Worm (Caenorhabditis elegans) whole organism, L2 larva: Measurements from ENCODE around the gene sto-5.

Experiments used
- C34F6.9 ChIP-seq: fragments of 150-350 bp; optimal IDR thresholded peaks from 2 replicates; lab custom pipeline; 2014; ENCODE audit warnings: missing biosample characterization, missing genetic modification characterization
- F13H6.1 ChIP-seq: sonication (generic microtip); optimal IDR thresholded peaks from 2 replicates; lab custom pipeline; 2016; ENCODE audit warnings: missing genetic modification characterization, missing compliant biosample characterization
- Y55F3AM.14 ChIP-seq: fragments of 200-800 bp; sonication (Bioruptor generic); optimal IDR thresholded peaks from 2 replicates; lab custom pipeline; 2018; ENCODE audit warnings: mild to moderate bottlenecking, missing genetic modification characterization, missing compliant biosample characterization
- alr-1 ChIP-seq: fragments of 150-350 bp; optimal IDR thresholded peaks from 2 replicates; lab custom pipeline; 2014; ENCODE audit warnings: missing biosample characterization, missing genetic modification characterization
- aly-2 ChIP-seq: fragments of 150-350 bp; optimal IDR thresholded peaks from 2 replicates; lab custom pipeline; 2014; ENCODE audit warnings: missing biosample characterization, missing genetic modification characterization
- ceh-16 ChIP-seq: fragments of 150-350 bp; optimal IDR thresholded peaks from 2 replicates; lab custom pipeline; 2014; ENCODE audit warnings: missing biosample characterization, missing genetic modification characterization
- ceh-82 ChIP-seq: fragments of 150-350 bp; optimal IDR thresholded peaks from 2 replicates; lab custom pipeline; 2014; ENCODE audit warnings: missing biosample characterization, missing genetic modification characterization
- crh-2 ChIP-seq: sonication (generic microtip); optimal IDR thresholded peaks from 2 replicates; lab custom pipeline; 2017; ENCODE audit warnings: missing biosample characterization, missing genetic modification characterization
- dmd-4 ChIP-seq: sonication (generic microtip); optimal IDR thresholded peaks from 2 replicates; lab custom pipeline; 2017; ENCODE audit warnings: missing biosample characterization, missing genetic modification characterization
- egl-27 ChIP-seq: sonication (generic microtip); optimal IDR thresholded peaks from 3 replicates; lab custom pipeline; 2017; ENCODE audit warnings: missing biosample characterization, missing genetic modification reagents, missing genetic modification characterization
- fos-1 ChIP-seq: fragments of 150-350 bp; optimal IDR thresholded peaks from 2 replicates; lab custom pipeline; 2014; ENCODE audit warnings: missing biosample characterization, missing genetic modification characterization
- gmeb-1 ChIP-seq: fragments of 150-350 bp; optimal IDR thresholded peaks from 2 replicates; lab custom pipeline; 2014; ENCODE audit warnings: missing biosample characterization, missing genetic modification characterization
- lin-11 ChIP-seq: fragments of 150-350 bp; sonication (generic microtip); optimal IDR thresholded peaks from 2 replicates; lab custom pipeline; 2014; ENCODE audit warnings: missing biosample characterization, missing genetic modification characterization, inconsistent platforms, mixed read lengths
- lin-13 ChIP-seq: fragments of 150-350 bp; optimal IDR thresholded peaks from 2 replicates; lab custom pipeline; 2014; ENCODE audit warnings: missing biosample characterization, missing genetic modification reagents, missing genetic modification characterization
- lin-39 ChIP-seq: fragments of 150-350 bp; optimal IDR thresholded peaks from 2 replicates; lab custom pipeline; 2014; ENCODE audit warnings: missing biosample characterization, missing genetic modification reagents, missing genetic modification characterization
- lsy-2 ChIP-seq, 2 experiments: fragments of 150-350 bp in 1 of 2; sonication (generic microtip) in 1 of 2; optimal IDR thresholded peaks; 2 replicates each; lab custom pipeline; 2014 to 2017; ENCODE audit warnings: missing biosample characterization in 2 of 2, missing genetic modification characterization in 2 of 2
- mab-5 ChIP-seq: fragments of 150-350 bp; optimal IDR thresholded peaks from 2 replicates; lab custom pipeline; 2014; ENCODE audit warnings: missing biosample characterization, missing genetic modification characterization
- mdl-1 ChIP-seq, 2 experiments: fragments of 150-350 bp in 1 of 2; sonication (generic microtip) in 1 of 2; optimal IDR thresholded peaks; 2 replicates each; lab custom pipeline; 2017; ENCODE audit warnings: missing biosample characterization in 2 of 2, missing genetic modification characterization in 2 of 2
- nhr-10 ChIP-seq: sonication (generic microtip); optimal IDR thresholded peaks from 2 replicates; lab custom pipeline; 2017; ENCODE audit warnings: missing biosample characterization, missing genetic modification characterization
- nhr-129 ChIP-seq: fragments of 150-350 bp; optimal IDR thresholded peaks from 2 replicates; lab custom pipeline; 2014; ENCODE audit warnings: missing biosample characterization, missing genetic modification characterization
- nhr-23 ChIP-seq: fragments of 150-350 bp; optimal IDR thresholded peaks from 2 replicates; lab custom pipeline; 2014; ENCODE audit warnings: missing biosample characterization, missing genetic modification reagents, missing genetic modification characterization
- nhr-237 ChIP-seq: fragments of 150-350 bp; optimal IDR thresholded peaks from 2 replicates; lab custom pipeline; 2014; ENCODE audit warnings: missing biosample characterization, missing genetic modification characterization
- nhr-25 ChIP-seq: fragments of 150-350 bp; sonication (generic microtip); optimal IDR thresholded peaks from 3 replicates; lab custom pipeline; 2014; ENCODE audit warnings: missing biosample characterization, missing genetic modification characterization
- nhr-77 ChIP-seq: fragments of 150-350 bp; optimal IDR thresholded peaks from 2 replicates; lab custom pipeline; 2014; ENCODE audit warnings: missing biosample characterization, missing genetic modification characterization
- peb-1 ChIP-seq: fragments of 150-350 bp; optimal IDR thresholded peaks from 2 replicates; lab custom pipeline; 2014; ENCODE audit warnings: missing biosample characterization, missing genetic modification characterization
- sem-4 ChIP-seq: fragments of 150-350 bp; optimal IDR thresholded peaks from 2 replicates; lab custom pipeline; 2014; ENCODE audit warnings: missing biosample characterization, missing genetic modification reagents, missing genetic modification characterization
- skn-1 ChIP-seq: sonication (generic microtip); optimal IDR thresholded peaks from 2 replicates; lab custom pipeline; 2017; ENCODE audit warnings: missing biosample characterization, missing genetic modification characterization
- sma-9 ChIP-seq, 2 experiments: fragments of 150-350 bp in 1 of 2; sonication (generic microtip) in 1 of 2; optimal IDR thresholded peaks; 2 replicates each; lab custom pipeline; 2014 to 2016; ENCODE audit warnings: missing genetic modification characterization in 2 of 2, mild to moderate bottlenecking in 1 of 2, missing biosample characterization in 1 of 2, missing compliant biosample characterization in 1 of 2, missing genetic modification reagents in 1 of 2, moderate library complexity in 1 of 2
- snpc-4 ChIP-seq: fragments of 150-350 bp; optimal IDR thresholded peaks from 2 replicates; lab custom pipeline; 2014; ENCODE audit warnings: missing biosample characterization, missing genetic modification characterization
- unc-55 ChIP-seq: fragments of 150-350 bp; sonication (generic microtip); optimal IDR thresholded peaks from 3 replicates; lab custom pipeline; 2014; ENCODE audit warnings: missing biosample characterization, missing genetic modification reagents, missing genetic modification characterization
- zag-1 ChIP-seq: fragments of 150-350 bp; optimal IDR thresholded peaks from 2 replicates; lab custom pipeline; 2014; ENCODE audit warnings: missing biosample characterization, missing genetic modification characterization
- ztf-11 ChIP-seq: sonication (generic microtip); optimal IDR thresholded peaks from 2 replicates; lab custom pipeline; 2017; ENCODE audit warnings: missing biosample characterization, missing genetic modification characterization
- ztf-4 ChIP-seq: fragments of 150-350 bp; optimal IDR thresholded peaks from 2 replicates; lab custom pipeline; 2014; ENCODE audit warnings: missing biosample characterization, missing genetic modification characterization

The sto-5 gene

DNA sequence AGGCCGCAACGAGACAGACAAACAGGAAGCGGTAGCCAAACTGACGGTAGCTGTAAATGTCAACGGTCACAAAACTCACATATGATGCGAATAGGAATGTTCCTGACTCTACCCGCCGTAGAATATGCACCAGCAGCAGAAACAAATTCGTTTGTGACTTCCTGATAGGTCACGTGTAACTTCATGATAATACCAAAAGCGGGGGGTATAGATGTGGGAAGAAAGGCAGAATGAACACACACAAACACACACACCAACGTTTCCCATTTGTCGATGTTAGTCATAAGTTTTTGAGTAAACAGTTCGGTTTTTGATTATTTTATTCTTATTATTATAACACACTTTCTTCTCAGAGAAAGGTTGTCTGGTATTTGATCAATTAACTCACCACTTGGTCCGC, 12.1 kb downstream of the sto-5 start:
- TF ChIP-seq fos-1 (tag; lab: Kevin White, UChicago) = peak; percentile 38
- no peak for TF ChIP-seq dmd-4 (tag; lab: Kevin White, UChicago)
- TF ChIP-seq sma-9 (GFP tag; optimal IDR thresholded peaks at IDR 0.05; lab: Kevin White, UChicago) = peak; percentile 61
- no peak for TF ChIP-seq sma-9 (tag; optimal IDR thresholded peaks at IDR 0.05; lab: Kevin White, UChicago)
- TF ChIP-seq crh-2 (tag; lab: Kevin White, UChicago) = peak; percentile 32
- TF ChIP-seq F13H6.1 (tag; lab: Kevin White, UChicago) = peak; percentile 45
- TF ChIP-seq lin-39 (tag; lab: Kevin White, UChicago) = no peak
- TF ChIP-seq, all 48 proteins: peak for 4

DNA sequence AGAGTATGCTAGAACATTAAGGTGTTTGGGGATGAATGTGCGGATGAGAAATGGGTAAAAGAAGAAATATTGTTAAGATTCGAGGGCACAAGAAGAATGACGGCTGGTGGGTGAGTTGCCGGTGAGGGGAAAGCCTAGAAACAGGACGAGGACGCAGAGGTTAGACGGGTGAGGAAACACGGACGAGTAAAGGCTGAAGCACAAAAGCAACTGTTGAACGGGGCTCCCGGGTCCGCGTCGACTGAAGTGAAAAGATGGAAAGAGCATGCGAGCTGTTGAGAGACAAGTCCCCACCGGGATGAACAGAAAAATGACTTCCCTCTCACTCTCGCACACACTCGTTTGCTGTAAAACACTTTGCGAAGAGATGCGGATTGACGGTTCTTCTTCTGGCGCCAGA, 13.3 kb downstream of the sto-5 start:
- peak; percentile 12 for TF ChIP-seq sma-9 (GFP tag; optimal IDR thresholded peaks at IDR 0.05; lab: Kevin White, UChicago)
- no peak for TF ChIP-seq sma-9 (tag; optimal IDR thresholded peaks at IDR 0.05; lab: Kevin White, UChicago)
- TF ChIP-seq F13H6.1 (tag; lab: Kevin White, UChicago) = peak; percentile 50
- TF ChIP-seq mab-5 (tag; lab: Kevin White, UChicago) = no peak
- no peak for TF ChIP-seq snpc-4
- TF ChIP-seq, all 48 proteins: peak for 2

DNA sequence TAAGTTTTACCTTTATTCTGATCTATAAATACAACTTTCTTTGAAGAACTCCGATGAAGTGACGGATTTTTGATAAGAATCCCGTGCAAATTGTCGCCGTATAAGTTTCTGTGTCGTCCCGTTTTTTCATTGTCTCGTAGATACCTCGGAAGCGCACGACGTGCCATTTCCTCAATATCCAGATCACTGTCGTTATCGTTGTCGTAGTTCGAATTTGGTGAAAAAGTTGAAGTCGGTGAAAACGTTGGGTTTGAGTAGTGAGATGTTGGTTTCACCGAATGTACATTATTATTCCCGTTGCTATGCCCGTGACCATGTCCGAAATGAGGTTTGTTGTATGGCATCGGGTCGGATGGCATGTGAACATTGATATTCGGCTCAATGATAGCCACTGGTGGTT, 15.6 kb downstream of the sto-5 start:
- TF ChIP-seq sem-4 (tag; lab: Kevin White, UChicago) = no peak
- TF ChIP-seq alr-1 (tag; lab: Kevin White, UChicago) = no peak
- TF ChIP-seq lin-39 (tag; lab: Kevin White, UChicago) = no peak
- no peak for TF ChIP-seq lsy-2 (tag; optimal IDR thresholded peaks at IDR 0.05; lab: Kevin White, UChicago)
- TF ChIP-seq snpc-4 = no peak
- TF ChIP-seq lin-13 (GFP tag; lab: Kevin White, UChicago) = no peak
- TF ChIP-seq nhr-25 (tag; lab: Kevin White, UChicago) = no peak
- TF ChIP-seq mdl-1 (tag; optimal IDR thresholded peaks at IDR 0.05; lab: Kevin White, UChicago) = no peak
- TF ChIP-seq aly-2 (tag; lab: Kevin White, UChicago) = no peak
- no peak for TF ChIP-seq C34F6.9 (tag; lab: Kevin White, UChicago)
- no peak for TF ChIP-seq zag-1 (tag; lab: Kevin White, UChicago)
- no peak for TF ChIP-seq fos-1 (tag; lab: Kevin White, UChicago)
- no peak for TF ChIP-seq dmd-4 (tag; lab: Kevin White, UChicago)
- TF ChIP-seq ztf-11 = no peak
- TF ChIP-seq sma-9 (GFP tag; optimal IDR thresholded peaks at IDR 0.05; lab: Kevin White, UChicago) = no peak
- TF ChIP-seq sma-9 (tag; optimal IDR thresholded peaks at IDR 0.05; lab: Kevin White, UChicago) = no peak

DNA sequence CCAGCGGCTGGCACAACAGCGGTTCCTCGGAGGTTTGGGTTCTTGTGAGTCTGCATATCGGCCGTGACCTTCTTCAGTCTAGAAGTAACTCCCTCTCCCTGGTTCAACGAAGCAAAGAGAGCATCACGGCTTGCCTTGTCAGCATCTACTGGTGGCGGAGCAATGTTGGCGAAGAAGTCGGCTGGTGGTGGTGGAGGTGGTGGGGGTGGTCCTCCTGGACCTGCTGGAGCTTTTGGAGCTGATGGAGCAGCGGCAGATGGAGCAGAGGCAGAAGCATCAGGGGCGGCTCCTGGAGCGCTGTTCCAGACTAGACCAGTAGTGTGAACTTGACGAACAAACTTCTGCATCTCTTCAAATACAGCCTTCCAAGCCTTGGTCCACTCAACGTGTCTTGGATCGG, 16.7 kb downstream of the sto-5 start:
- TF ChIP-seq aly-2 (tag; lab: Kevin White, UChicago) (no peak), egl-27 (tag; lab: Kevin White, UChicago) (no peak), nhr-10 (no peak), nhr-23 (tag; lab: Kevin White, UChicago) (no peak), skn-1 (tag; lab: Kevin White, UChicago) (no peak), F13H6.1 (tag; lab: Kevin White, UChicago) (no peak), unc-55 (GFP tag; lab: Kevin White, UChicago) (no peak), ceh-16 (no peak)

DNA sequence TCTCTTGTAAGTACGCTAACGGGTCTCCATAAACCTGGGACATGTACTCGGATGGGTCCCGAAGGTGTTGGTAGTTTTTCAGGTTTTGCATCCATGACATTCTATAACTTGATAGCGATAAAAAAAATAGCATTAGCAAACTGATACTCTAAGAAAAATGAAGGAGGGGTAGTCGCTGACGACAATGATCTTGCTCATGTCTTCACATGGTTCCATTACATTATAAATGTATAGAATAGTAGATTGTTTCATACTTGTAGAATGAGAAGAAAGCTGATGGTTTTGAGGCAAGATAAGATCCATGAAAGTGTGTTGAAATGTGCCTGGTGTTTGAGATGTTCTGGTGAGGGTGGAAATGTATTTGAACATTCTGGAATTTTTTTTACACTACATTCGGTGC, 18.2 kb downstream of the sto-5 start, which contains the start of gene mec-4:
Gene mec-4, minus strand, starts transcription at position 101 of the 400 bp plus-strand sequence.
- TF ChIP-seq snpc-4 = no peak
- peak; percentile 68 for TF ChIP-seq unc-55 (GFP tag; lab: Kevin White, UChicago)

DNA sequence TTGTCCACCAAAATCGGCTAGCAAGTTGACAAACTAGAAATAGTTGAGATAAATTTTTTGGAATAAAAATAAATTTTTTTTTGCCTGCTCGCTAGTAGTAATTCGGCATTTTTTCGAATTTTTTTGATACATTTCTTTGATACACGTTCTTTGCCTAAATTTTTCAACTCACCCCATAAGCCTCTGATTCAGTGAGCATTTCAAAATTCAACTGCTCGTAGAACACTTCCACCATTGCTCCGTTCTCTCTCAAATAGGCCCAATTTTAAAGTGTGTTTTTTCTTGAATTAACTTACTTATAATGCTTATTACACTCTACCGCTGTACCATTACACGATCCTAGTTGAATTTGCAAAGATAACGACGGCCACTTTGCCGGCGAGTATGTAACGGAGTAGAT, 21.7 kb downstream of the sto-5 start:
- TF ChIP-seq gmeb-1 (tag; lab: Kevin White, UChicago) (no peak), sem-4 (tag; lab: Kevin White, UChicago) (no peak)

DNA sequence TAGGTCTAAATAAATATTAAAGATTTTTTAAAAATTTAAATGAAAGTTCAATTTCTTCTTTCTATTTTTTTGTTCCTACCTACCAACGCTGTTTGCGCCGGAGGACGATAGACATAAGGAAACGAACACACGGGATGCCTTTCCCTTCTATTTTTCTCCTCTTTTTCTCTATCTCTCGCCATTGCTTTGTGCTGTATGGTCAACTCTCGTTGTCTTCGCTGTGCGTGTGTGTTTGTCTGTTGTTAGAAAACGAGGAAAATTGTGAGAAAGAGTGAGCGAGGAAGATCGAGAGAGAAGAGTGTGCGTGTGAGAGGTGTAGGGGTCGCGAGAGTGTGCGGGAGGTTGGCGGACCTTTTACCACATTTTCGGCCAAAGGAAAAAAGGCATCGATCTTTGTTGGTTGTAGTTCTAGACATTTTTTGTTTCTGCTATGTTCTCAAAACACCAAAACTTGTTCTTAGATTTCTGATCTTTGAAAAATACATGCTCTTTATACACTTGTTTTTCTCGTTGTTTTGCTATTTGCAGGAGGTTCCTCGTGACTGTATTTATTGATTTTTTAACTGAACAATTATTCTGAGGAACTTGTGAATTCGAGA, 26.1 kb downstream of the sto-5 start:
- TF ChIP-seq nhr-77 (tag; lab: Kevin White, UChicago) = no peak
- TF ChIP-seq crh-2 (tag; lab: Kevin White, UChicago) = peak; percentile 78
- peak; percentile 2 for TF ChIP-seq snpc-4
- no peak for TF ChIP-seq ztf-11
- peak; percentile 3 for TF ChIP-seq egl-27 (tag; lab: Kevin White, UChicago)
- peak; percentile 72 for TF ChIP-seq unc-55 (GFP tag; lab: Kevin White, UChicago)
- TF ChIP-seq nhr-25 (tag; lab: Kevin White, UChicago) = peak; percentile 45
- peak; percentile 33 for TF ChIP-seq zag-1 (tag; lab: Kevin White, UChicago)
- TF ChIP-seq peb-1 = no peak
- TF ChIP-seq F13H6.1 (tag; lab: Kevin White, UChicago) = peak; percentile 58
- peak; percentile 49 for TF ChIP-seq lin-13 (GFP tag; lab: Kevin White, UChicago)
- TF ChIP-seq C34F6.9 (tag; lab: Kevin White, UChicago) = peak; percentile 85
- no peak for TF ChIP-seq nhr-10
- TF ChIP-seq dmd-4 (tag; lab: Kevin White, UChicago) = no peak
- TF ChIP-seq Y55F3AM.14 (GFP tag; lab: Kevin White, UChicago) = no peak
- no peak for TF ChIP-seq nhr-237 (tag; lab: Kevin White, UChicago)
- TF ChIP-seq skn-1 (tag; lab: Kevin White, UChicago) = no peak
- TF ChIP-seq nhr-129 (tag; lab: Kevin White, UChicago) = peak; percentile 84
- no peak for TF ChIP-seq alr-1 (tag; lab: Kevin White, UChicago)
- TF ChIP-seq fos-1 (tag; lab: Kevin White, UChicago) = peak; percentile 53
- TF ChIP-seq ztf-4 (tag; lab: Kevin White, UChicago) = peak; percentile 65
- peak; percentile 3 for TF ChIP-seq lin-11 (tag; lab: Kevin White, UChicago)
- peak; percentile 27 for TF ChIP-seq ceh-16
- no peak for TF ChIP-seq ceh-82 (tag; lab: Kevin White, UChicago)
- TF ChIP-seq aly-2 (tag; lab: Kevin White, UChicago) = no peak
- peak; percentile 20 to 55 for TF ChIP-seq mdl-1 (tag; optimal IDR thresholded peaks at IDR 0.05; lab: Kevin White, UChicago)
- peak in 1 of 2 experiments; percentile 68 for TF ChIP-seq lsy-2 (tag; optimal IDR thresholded peaks at IDR 0.05; lab: Kevin White, UChicago)
